Worm (Caenorhabditis elegans) whole organism, young adult: Measurements from ENCODE around the gene sri-40.

Experiments used
- F39B2.1 ChIP-seq: fragments of 200-800 bp; sonication (Bioruptor generic); IDR thresholded peaks from 2 replicates; pipeline ENCODE4 v1.3.6; 2022; ENCODE audit warnings: missing genetic modification reagents, missing genetic modification characterization, missing compliant biosample characterization
- Y67H2A.10 ChIP-seq: fragments of 200-800 bp; sonication (Bioruptor generic); conservative IDR thresholded peaks from 2 replicates; pipeline ENCODE4 v1.3.6; 2022; ENCODE audit warnings: missing genetic modification reagents, missing genetic modification characterization, missing compliant biosample characterization
- atf-7 ChIP-seq: sonication (generic microtip); optimal IDR thresholded peaks from 2 replicates; lab custom pipeline; 2017; ENCODE audit warnings: mild to moderate bottlenecking, missing genetic modification characterization, missing compliant biosample characterization
- lsl-1 ChIP-seq: fragments of 200-800 bp; sonication (Bioruptor generic); optimal IDR thresholded peaks from 2 replicates; lab custom pipeline; 2018; ENCODE audit warnings: mild to moderate bottlenecking, missing genetic modification characterization, moderate library complexity, missing compliant biosample characterization
- mxl-1 ChIP-seq: sonication (generic microtip); optimal IDR thresholded peaks from 2 replicates; lab custom pipeline; 2016; ENCODE audit warnings: missing genetic modification characterization, missing compliant biosample characterization
- nhr-90 ChIP-seq: sonication (generic microtip); optimal IDR thresholded peaks from 2 replicates; lab custom pipeline; 2016; ENCODE audit warnings: missing genotype, mild to moderate bottlenecking, missing genetic modification characterization, missing compliant biosample characterization
- pha-4 ChIP-seq: fragments of 150-350 bp; sonication (generic microtip); optimal IDR thresholded peaks from 2 replicates; lab custom pipeline; 2014; ENCODE audit warnings: missing biosample characterization, missing genetic modification reagents, missing genetic modification characterization
- snpc-4 ChIP-seq, 5 experiments: fragments of 150-350 bp in 1 of 5; sonication (generic microtip) in 4 of 5; optimal IDR thresholded peaks; 2 replicates each; lab custom pipeline; 2014 to 2018; ENCODE audit warnings: missing genetic modification characterization in 5 of 5, missing biosample characterization in 3 of 5, antibody characterized with exemption in 2 of 5, mild to moderate bottlenecking in 2 of 5, missing compliant biosample characterization in 2 of 5, missing genotype in 2 of 5, moderate library complexity in 2 of 5, missing genetic modification reagents in 1 of 5
- unc-130 ChIP-seq: sonication (generic microtip); optimal IDR thresholded peaks from 2 replicates; lab custom pipeline; 2016; ENCODE audit warnings: missing genetic modification reagents, missing genetic modification characterization, missing compliant biosample characterization
- unc-62 ChIP-seq: fragments of 150-350 bp; optimal IDR thresholded peaks from 2 replicates; lab custom pipeline; 2014; ENCODE audit warnings: missing biosample characterization, missing genetic modification reagents, missing genetic modification characterization
- zfh-2 ChIP-seq: fragments of 200-800 bp; sonication (Bioruptor generic); conservative IDR thresholded peaks from 2 replicates; pipeline ENCODE4 v1.3.6; 2022; ENCODE audit warnings: missing genetic modification reagents, missing genetic modification characterization, missing compliant biosample characterization
- ztf-25 ChIP-seq: fragments of 200-800 bp; sonication (Bioruptor generic); IDR thresholded peaks from 2 replicates; pipeline ENCODE4 v1.3.6; 2022; ENCODE audit warnings: missing genetic modification reagents, missing genetic modification characterization, missing compliant biosample characterization
- ztf-3 ChIP-seq: fragments of 200-800 bp; sonication (Bioruptor generic); optimal IDR thresholded peaks from 2 replicates; lab custom pipeline; 2018; ENCODE audit warnings: mild to moderate bottlenecking, missing genetic modification characterization, missing compliant biosample characterization

- no peak for TF ChIP-seq snpc-4 (GFP tag; optimal IDR thresholded peaks at IDR 0.05; lab: Kevin White, UChicago)
- TF ChIP-seq snpc-4 (tag; optimal IDR thresholded peaks at IDR 0.05; lab: Kevin White, UChicago) = no peak
- TF ChIP-seq unc-130 (GFP tag; lab: Kevin White, UChicago) = no peak
- no peak for TF ChIP-seq unc-62 (GFP tag; lab: Kevin White, UChicago)
- TF ChIP-seq lsl-1 (GFP tag; lab: Kevin White, UChicago) = no peak
- no peak for TF ChIP-seq zfh-2
- no peak for TF ChIP-seq ztf-25 (GFP tag; lab: Robert Waterston, UW)
- no peak for TF ChIP-seq atf-7 (tag; lab: Kevin White, UChicago)
- no peak for TF ChIP-seq nhr-90
- TF ChIP-seq F39B2.1 (GFP tag; lab: Robert Waterston, UW) = no peak
- no peak for TF ChIP-seq mxl-1 (tag; lab: Kevin White, UChicago)
- TF ChIP-seq Y67H2A.10 = no peak
- no peak for TF ChIP-seq pha-4 (tag; lab: Kevin White, UChicago)
- no peak for TF ChIP-seq ztf-3 (GFP tag; lab: Kevin White, UChicago)
Observed at ce11 chrII:3198998-3199397, 21.2 kb downstream of the sri-40 start, which contains the start of gene sri-51.
